Fruit fly (Drosophila melanogaster): Measurements from ENCODE around the gene CG14989.

- TF ChIP-seq psq (optimal IDR thresholded peaks at IDR 0.05) (no peak), pan (optimal IDR thresholded peaks at IDR 0.05) (no peak)
Measured at dm6 chr3L:4080278-4080677, 7.1 kb upstream of the CG14989 start.
